Fruit fly (Drosophila melanogaster): ENCODE data around the gene Ptx1.

Ptx1 gene

dm6 chr3R:30870317-30870878 is 42.2 kb upstream of the Ptx1 start:
- TF ChIP-seq Ets98B (GFP tag; IDR thresholded peaks at IDR 0.05) (no peak), Pif1A (GFP tag; optimal IDR thresholded peaks at IDR 0.05) (no peak), CG17806 (tag; optimal IDR thresholded peaks at IDR 0.05) (no peak), gl (tag; optimal IDR thresholded peaks at IDR 0.05) (no peak), Snoo (tag; optimal IDR thresholded peaks at IDR 0.05) (no peak), CG10348 (GFP tag; IDR thresholded peaks at IDR 0.05) (no peak), CG34367 (tag; optimal IDR thresholded peaks at IDR 0.05) (no peak), D1 (tag; optimal IDR thresholded peaks at IDR 0.05) (peak; percentile 18), CG32121 (GFP tag; IDR thresholded peaks at IDR 0.05) (no peak), CG13204 (GFP tag; optimal IDR thresholded peaks at IDR 0.05) (no peak), EcR (GFP tag; optimal IDR thresholded peaks at IDR 0.05) (no peak), fd96Ca (GFP tag; IDR thresholded peaks at IDR 0.05) (no peak), CG14655 (GFP tag; optimal IDR thresholded peaks at IDR 0.05) (no peak), CG4496 (GFP tag; IDR thresholded peaks at IDR 0.05) (0 out of 3 replicates have a peak, but pooled peaks have one; percentile 11), rn (GFP tag; IDR thresholded peaks at IDR 0.05) (no peak)

DNA sequence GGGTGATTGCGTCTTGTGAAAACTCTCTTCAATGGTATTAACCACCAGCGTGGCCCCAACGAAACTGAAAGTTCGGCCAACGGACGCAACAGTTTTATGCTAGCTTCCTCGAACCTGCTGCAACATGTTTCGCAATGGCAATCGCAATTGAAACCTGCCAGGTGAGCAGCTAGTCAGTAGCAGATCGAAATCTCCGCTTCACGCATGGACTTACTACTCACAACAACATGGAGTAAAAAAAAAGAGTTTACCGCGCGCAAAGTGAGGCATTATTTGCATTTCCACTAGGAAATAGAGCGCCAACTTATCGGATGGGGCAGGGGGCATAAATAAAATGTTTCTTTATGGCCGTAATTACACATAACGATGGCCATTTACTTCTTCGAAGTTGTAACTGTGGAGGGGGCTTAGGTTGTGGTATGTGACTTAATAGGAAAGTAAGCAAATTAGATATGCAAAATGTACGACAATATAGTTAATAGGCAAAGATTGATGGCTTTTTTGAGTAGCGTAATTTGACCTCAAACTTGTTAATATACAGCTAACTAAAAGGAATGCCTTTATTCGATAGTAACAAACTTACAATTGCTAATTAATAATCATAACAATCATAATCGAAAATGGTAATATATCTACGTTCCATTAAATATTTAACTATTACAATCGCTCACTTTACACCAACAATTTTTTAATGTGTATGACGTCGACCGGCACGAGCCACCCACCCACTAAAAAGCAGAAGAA is 40.1 kb upstream of the Ptx1 start, which contains the start of gene CG15545:
Gene CG15545, minus strand, starts transcription at position 51 of the 744 bp plus-strand sequence.
- TF ChIP-seq CG14655 (GFP tag; optimal IDR thresholded peaks at IDR 0.05) (peak; percentile 77), CG4496 (GFP tag; IDR thresholded peaks at IDR 0.05) (no peak), Snoo (tag; optimal IDR thresholded peaks at IDR 0.05) (no peak), CG8159 (tag; optimal IDR thresholded peaks at IDR 0.05) (no peak), rn (GFP tag; IDR thresholded peaks at IDR 0.05) (no peak), gl (tag; optimal IDR thresholded peaks at IDR 0.05) (no peak), CG32121 (GFP tag; IDR thresholded peaks at IDR 0.05) (no peak), CG13204 (GFP tag; optimal IDR thresholded peaks at IDR 0.05) (no peak), fd96Ca (GFP tag; IDR thresholded peaks at IDR 0.05) (no peak), CG17806 (tag; optimal IDR thresholded peaks at IDR 0.05) (no peak), CG8301 (tag; optimal IDR thresholded peaks at IDR 0.05) (peak; percentile 72), Pif1B (GFP tag; optimal IDR thresholded peaks at IDR 0.05) (no peak), CG12605 (GFP tag; IDR thresholded peaks at IDR 0.05) (no peak)

dm6 chr3R:30874679-30875078 is 37.9 kb upstream of the Ptx1 start:
- TF ChIP-seq CG8301 (tag; optimal IDR thresholded peaks at IDR 0.05): peak; percentile 18
- TF ChIP-seq CG13204 (GFP tag; optimal IDR thresholded peaks at IDR 0.05): peak; percentile 1
- no peak for TF ChIP-seq D1 (tag; optimal IDR thresholded peaks at IDR 0.05)
- no peak for TF ChIP-seq EcR (GFP tag; optimal IDR thresholded peaks at IDR 0.05)
- 0 out of 3 replicates have a peak, but pooled peaks have one; percentile 16 for TF ChIP-seq fd96Ca (GFP tag; IDR thresholded peaks at IDR 0.05)
- no peak for TF ChIP-seq CG8159 (tag; optimal IDR thresholded peaks at IDR 0.05)
- peak; percentile 38 for TF ChIP-seq CG14655 (GFP tag; optimal IDR thresholded peaks at IDR 0.05)
- 0 out of 2 replicates have a peak, but pooled peaks have one; percentile 11 for TF ChIP-seq CG32121 (GFP tag; IDR thresholded peaks at IDR 0.05)
- TF ChIP-seq CG17806 (tag; optimal IDR thresholded peaks at IDR 0.05): no peak
- TF ChIP-seq Snoo (tag; optimal IDR thresholded peaks at IDR 0.05): no peak
- peak; percentile 38; the same call in 1 of the 2 replicates for TF ChIP-seq Ets98B (GFP tag; IDR thresholded peaks at IDR 0.05)
- no peak for TF ChIP-seq CG9948 (tag; optimal IDR thresholded peaks at IDR 0.05)
- TF ChIP-seq CG34367 (tag; optimal IDR thresholded peaks at IDR 0.05): no peak
- no peak for TF ChIP-seq CG12605 (GFP tag; IDR thresholded peaks at IDR 0.05)
- no peak for TF ChIP-seq CG15710 (tag; optimal IDR thresholded peaks at IDR 0.05)
- no peak for TF ChIP-seq Pif1B (GFP tag; optimal IDR thresholded peaks at IDR 0.05)
- TF ChIP-seq gl (tag; optimal IDR thresholded peaks at IDR 0.05): no peak
- 0 out of 3 replicates have a peak, but pooled peaks have one; percentile 58 for TF ChIP-seq CG4496 (GFP tag; IDR thresholded peaks at IDR 0.05)
- TF ChIP-seq CG10348 (GFP tag; IDR thresholded peaks at IDR 0.05): no peak
- no peak for TF ChIP-seq Pif1A (GFP tag; optimal IDR thresholded peaks at IDR 0.05)
- TF ChIP-seq rn (GFP tag; IDR thresholded peaks at IDR 0.05): no peak

dm6 chr3R:30876136-30876683 is 36.3 kb upstream of the Ptx1 start, which contains the start of gene CG15546:
Gene CG15546, minus strand, starts transcription at chr3R:30876186.
- TF ChIP-seq CG15710 (tag; optimal IDR thresholded peaks at IDR 0.05) (no peak), Pif1B (GFP tag; optimal IDR thresholded peaks at IDR 0.05) (no peak), CG8159 (tag; optimal IDR thresholded peaks at IDR 0.05) (no peak), CG12605 (GFP tag; IDR thresholded peaks at IDR 0.05) (peak; percentile 32; the same call in 1 of the 2 replicates), CG9948 (tag; optimal IDR thresholded peaks at IDR 0.05) (no peak), Pif1A (GFP tag; optimal IDR thresholded peaks at IDR 0.05) (no peak), CG13204 (GFP tag; optimal IDR thresholded peaks at IDR 0.05) (no peak), EcR (GFP tag; optimal IDR thresholded peaks at IDR 0.05) (no peak), fd96Ca (GFP tag; IDR thresholded peaks at IDR 0.05) (peak; percentile 87), CG4496 (GFP tag; IDR thresholded peaks at IDR 0.05) (peak; percentile 78), Ets98B (GFP tag; IDR thresholded peaks at IDR 0.05) (peak; percentile 79), CG14655 (GFP tag; optimal IDR thresholded peaks at IDR 0.05) (no peak), Snoo (tag; optimal IDR thresholded peaks at IDR 0.05) (no peak), CG8301 (tag; optimal IDR thresholded peaks at IDR 0.05) (no peak), D1 (tag; optimal IDR thresholded peaks at IDR 0.05) (no peak), CG32121 (GFP tag; IDR thresholded peaks at IDR 0.05) (peak; percentile 88), gl (tag; optimal IDR thresholded peaks at IDR 0.05) (no peak), CG10348 (GFP tag; IDR thresholded peaks at IDR 0.05) (peak; percentile 59; the same call in 1 of the 2 replicates)

DNA sequence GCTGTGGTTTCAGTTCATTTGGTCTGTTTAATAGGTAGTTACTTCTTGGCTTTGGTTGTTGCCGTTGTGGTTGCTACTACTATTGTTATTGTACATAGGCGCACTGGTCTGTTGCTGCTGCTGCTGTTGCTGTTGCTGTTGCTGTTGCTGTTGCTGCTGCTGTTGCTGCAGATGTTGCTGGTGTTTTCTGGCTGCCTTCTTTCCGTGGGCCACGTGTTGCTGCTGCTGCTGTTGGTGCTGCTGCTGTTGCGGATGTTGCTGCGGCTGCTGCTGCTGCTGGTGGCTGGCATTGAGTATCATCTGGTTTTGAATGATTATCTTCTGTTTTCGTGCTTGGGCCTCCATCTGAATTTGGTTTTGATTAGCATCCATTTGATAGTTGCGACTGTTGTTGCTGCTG is 34.4 kb upstream of the Ptx1 start:
- TF ChIP-seq CG12605 (GFP tag; IDR thresholded peaks at IDR 0.05): no peak
- no peak for TF ChIP-seq CG34367 (tag; optimal IDR thresholded peaks at IDR 0.05)
- no peak for TF ChIP-seq gl (tag; optimal IDR thresholded peaks at IDR 0.05)
- TF ChIP-seq CG15710 (tag; optimal IDR thresholded peaks at IDR 0.05): no peak
- no peak for TF ChIP-seq rn (GFP tag; IDR thresholded peaks at IDR 0.05)
- TF ChIP-seq CG14655 (GFP tag; optimal IDR thresholded peaks at IDR 0.05): no peak
- TF ChIP-seq EcR (GFP tag; optimal IDR thresholded peaks at IDR 0.05): no peak
- TF ChIP-seq D1 (tag; optimal IDR thresholded peaks at IDR 0.05): no peak
- no peak for TF ChIP-seq Snoo (tag; optimal IDR thresholded peaks at IDR 0.05)
- TF ChIP-seq CG32121 (GFP tag; IDR thresholded peaks at IDR 0.05): no peak

Data from whole organism, pupa.